Worm (Caenorhabditis elegans) whole organism, young adult: Measurements from ENCODE around the gene Y39A1A.21.

Source experiments
- let-607 ChIP-seq, 2 experiments: fragments of 200-800 bp in 1 of 2; sonication (Bioruptor generic) in 1 of 2; sonication (generic microtip) in 1 of 2; optimal IDR thresholded peaks; 2 replicates each; lab custom pipeline; 2016 to 2018; ENCODE audit warnings: mild to moderate bottlenecking in 2 of 2, missing compliant biosample characterization in 2 of 2, missing genetic modification characterization in 2 of 2, moderate library complexity in 2 of 2, missing genotype in 1 of 2
- nfya-1 ChIP-seq: sonication (generic microtip); optimal IDR thresholded peaks from 2 replicates; lab custom pipeline; 2017; ENCODE audit warnings: antibody characterized with exemption, missing compliant biosample characterization, missing genetic modification characterization, borderline replicate concordance; ENCODE audit not compliant: insufficient read depth
- repo-1 ChIP-seq: sonication (generic microtip); optimal IDR thresholded peaks from 2 replicates; lab custom pipeline; 2017; ENCODE audit warnings: mild to moderate bottlenecking, missing genetic modification characterization, missing compliant biosample characterization
- snpc-4 ChIP-seq, 5 experiments: fragments of 150-350 bp in 1 of 5; sonication (generic microtip) in 4 of 5; optimal IDR thresholded peaks; 2 replicates each; lab custom pipeline; 2014 to 2018; ENCODE audit warnings: missing genetic modification characterization in 5 of 5, missing biosample characterization in 3 of 5, antibody characterized with exemption in 2 of 5, mild to moderate bottlenecking in 2 of 5, missing compliant biosample characterization in 2 of 5, missing genotype in 2 of 5, moderate library complexity in 2 of 5, missing genetic modification reagents in 1 of 5

DNA sequence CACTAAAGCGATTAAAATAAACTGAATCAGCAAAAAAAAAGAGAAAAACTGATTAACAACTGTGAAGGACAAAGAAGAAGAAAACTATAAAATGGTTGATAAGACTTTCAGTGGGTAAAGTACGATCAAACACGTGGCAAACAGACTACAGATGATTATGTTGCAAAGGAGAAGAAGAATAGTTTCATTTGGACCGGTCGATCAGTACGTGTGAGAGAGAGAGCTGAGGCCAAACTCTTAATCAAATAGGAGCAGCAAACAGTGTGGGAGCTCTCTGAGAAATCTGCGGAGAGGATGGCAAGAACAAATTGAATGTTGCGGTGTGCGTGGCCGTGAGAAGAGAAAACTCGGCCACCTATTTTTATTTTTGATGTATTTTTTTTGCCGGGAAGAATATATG, 12.2 kb upstream of the Y39A1A.21 start:
- no peak for TF ChIP-seq let-607 (tag; optimal IDR thresholded peaks at IDR 0.05; lab: Kevin White, UChicago)
- TF ChIP-seq nfya-1 (tag; lab: Kevin White, UChicago): no peak
- TF ChIP-seq snpc-4 (GFP tag; optimal IDR thresholded peaks at IDR 0.05; lab: Kevin White, UChicago): no peak
- TF ChIP-seq snpc-4 (tag; optimal IDR thresholded peaks at IDR 0.05; lab: Kevin White, UChicago): no peak
- no peak for TF ChIP-seq repo-1 (tag; lab: Kevin White, UChicago)
